Worm (Caenorhabditis elegans) whole organism, L4 larva: ENCODE data around the gene F07E5.13.

Experiments
- ceh-20 ChIP-seq: fragments of 200-800 bp; sonication (Bioruptor generic); IDR thresholded peaks from 2 replicates; pipeline ENCODE4 v1.3.6; 2022; ENCODE audit warnings: missing genetic modification reagents, missing genetic modification characterization, missing compliant biosample characterization
- hlh-30 ChIP-seq: sonication (generic microtip); optimal IDR thresholded peaks from 2 replicates; lab custom pipeline; 2017; ENCODE audit warnings: antibody characterized with exemption, mild to moderate bottlenecking, missing genetic modification characterization, missing compliant biosample characterization; ENCODE audit not compliant: insufficient read depth
- zfp-2 ChIP-seq: sonication (generic microtip); optimal IDR thresholded peaks from 2 replicates; lab custom pipeline; 2016; ENCODE audit warnings: mild to moderate bottlenecking, missing genetic modification characterization, missing compliant biosample characterization

DNA sequence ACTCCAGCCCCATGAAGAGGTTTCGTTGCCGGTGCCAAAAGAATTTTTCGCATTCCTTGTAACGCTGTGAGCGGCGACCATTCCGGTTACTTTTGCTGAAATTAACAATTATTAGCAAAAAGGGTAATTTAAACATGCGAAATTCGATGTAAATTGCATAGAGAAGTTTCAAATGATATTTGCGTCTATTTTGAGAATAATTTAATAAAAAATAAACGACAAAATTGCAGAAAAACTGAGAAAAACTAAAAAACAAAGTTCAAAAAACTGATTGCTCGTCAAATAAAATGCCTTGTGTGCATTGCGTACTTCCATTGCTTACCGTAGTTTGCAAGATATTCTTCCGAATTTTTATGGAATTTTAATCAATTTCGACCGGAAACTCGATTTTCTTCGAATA lies 18.4 kb downstream of the F07E5.13 start, which contains the start of gene bath-24:
- TF ChIP-seq ceh-20 (no peak), hlh-30 (tag; lab: Kevin White, UChicago) (no peak), zfp-2 (tag; lab: Kevin White, UChicago) (no peak)
